Fruit fly (Drosophila melanogaster) whole organism, embryonic: ENCODE results near the gene Hecw.
A peak's percentile ranks its signal among the peaks of the same experiment; 100 is the strongest.

Source experiments
- Abd-B ChIP-seq: fragments of 200-800 bp; sonication (Bioruptor generic); optimal IDR thresholded peaks from 2 replicates; lab custom pipeline; 2018; ENCODE audit warnings: missing biosample characterization, mild to moderate bottlenecking, missing genetic modification characterization, moderate library complexity
- Ada2b ChIP-seq: fragments of 200-800 bp; sonication (Bioruptor generic); IDR thresholded peaks from 2 replicates; pipeline ENCODE4 v1.3.6; 2022; ENCODE audit warnings: missing biosample characterization, missing genetic modification characterization
- Asciz ChIP-seq: fragments of 200-800 bp; sonication (Bioruptor generic); optimal IDR thresholded peaks from 2 replicates; lab custom pipeline; 2017; ENCODE audit warnings: missing biosample characterization, mild to moderate bottlenecking, missing genetic modification characterization, missing genetic modification reagents
- CG11696 ChIP-seq: fragments of 200-800 bp; sonication (Bioruptor generic); IDR thresholded peaks from 2 replicates; pipeline ENCODE4 v1.3.6; 2022; ENCODE audit warnings: missing biosample characterization, missing genetic modification characterization
- CG13287 ChIP-seq: fragments of 200-800 bp; sonication (Bioruptor generic); IDR thresholded peaks from 2 replicates; pipeline ENCODE4 v1.3.6; 2022; ENCODE audit warnings: missing biosample characterization, missing genetic modification characterization; ENCODE audit not compliant: partially characterized antibody
- CG1529 ChIP-seq: fragments of 200-800 bp; sonication (Bioruptor generic); optimal IDR thresholded peaks from 3 replicates; lab custom pipeline; 2018; ENCODE audit warnings: missing biosample characterization, missing genetic modification characterization
- CG1602 ChIP-seq: fragments of 200-800 bp; sonication (Bioruptor generic); optimal IDR thresholded peaks from 3 replicates; lab custom pipeline; 2016; ENCODE audit warnings: missing biosample characterization, missing genetic modification characterization
- CG17361 ChIP-seq: fragments of 200-800 bp; sonication (Bioruptor generic); IDR thresholded peaks from 3 replicates; pipeline ENCODE4 v1.3.6; 2022; ENCODE audit warnings: missing biosample characterization, missing genetic modification characterization
- CG17829 ChIP-seq: fragments of 200-800 bp; optimal IDR thresholded peaks from 2 replicates; lab custom pipeline; 2019; ENCODE audit warnings: missing biosample characterization, mild to moderate bottlenecking, missing genetic modification characterization, moderate library complexity
- CG18619 ChIP-seq: fragments of 200-800 bp; sonication (Bioruptor generic); optimal IDR thresholded peaks from 3 replicates; lab custom pipeline; 2017; ENCODE audit warnings: missing biosample characterization, mild to moderate bottlenecking, missing genetic modification characterization
- CG2116 ChIP-seq: fragments of 200-800 bp; sonication (Bioruptor generic); optimal IDR thresholded peaks from 3 replicates; lab custom pipeline; 2018; ENCODE audit warnings: missing biosample characterization, mild to moderate bottlenecking, missing genetic modification characterization
- CG32532 ChIP-seq: fragments of 200-800 bp; sonication (Bioruptor generic); IDR thresholded peaks from 2 replicates; pipeline ENCODE4 v1.3.6; 2022; ENCODE audit warnings: missing biosample characterization, missing genetic modification characterization
- CG3847 ChIP-seq: fragments of 200-800 bp; sonication (Bioruptor generic); IDR thresholded peaks from 2 replicates; pipeline ENCODE4 v1.3.6; 2022; ENCODE audit warnings: missing biosample characterization, missing genetic modification characterization
- CG6765 ChIP-seq: fragments of 200-800 bp; sonication (Bioruptor generic); optimal IDR thresholded peaks from 3 replicates; lab custom pipeline; 2017; ENCODE audit warnings: missing biosample characterization, mild to moderate bottlenecking, missing genetic modification characterization
- CG7357 ChIP-seq: fragments of 200-800 bp; sonication (Bioruptor generic); IDR thresholded peaks from 3 replicates; pipeline ENCODE4 v1.3.6; 2022; ENCODE audit warnings: missing biosample characterization, missing genetic modification characterization
- CG8089 ChIP-seq: fragments of 200-800 bp; sonication (Bioruptor generic); optimal IDR thresholded peaks from 3 replicates; lab custom pipeline; 2016; ENCODE audit warnings: missing biosample characterization, missing genetic modification characterization
- CG8281 ChIP-seq: fragments of 200-800 bp; sonication (Bioruptor generic); optimal IDR thresholded peaks from 2 replicates; lab custom pipeline; 2018; ENCODE audit warnings: missing biosample characterization, mild to moderate bottlenecking, missing genetic modification characterization, moderate library complexity
- CG8359 ChIP-seq: fragments of 200-800 bp; sonication (Bioruptor generic); optimal IDR thresholded peaks from 2 replicates; lab custom pipeline; 2017; ENCODE audit warnings: missing biosample characterization, mild to moderate bottlenecking, missing genetic modification characterization, borderline replicate concordance
- CG8765 ChIP-seq: fragments of 200-800 bp; sonication (Bioruptor generic); IDR thresholded peaks from 2 replicates; pipeline ENCODE4 v1.3.6; 2022; ENCODE audit warnings: missing biosample characterization, missing genetic modification characterization
- CG9932 ChIP-seq: fragments of 200-800 bp; sonication (Bioruptor generic); IDR thresholded peaks from 2 replicates; pipeline ENCODE4 v1.3.6; 2022; ENCODE audit warnings: missing biosample characterization, missing genetic modification characterization
- Dek ChIP-seq: fragments of 200-800 bp; sonication (Bioruptor generic); optimal IDR thresholded peaks from 3 replicates; lab custom pipeline; 2019; ENCODE audit warnings: missing biosample characterization, mild to moderate bottlenecking, missing genetic modification characterization, moderate library complexity
- Dip3 ChIP-seq: fragments of 200-800 bp; sonication (Bioruptor generic); optimal IDR thresholded peaks from 3 replicates; lab custom pipeline; 2016; ENCODE audit warnings: missing biosample characterization, missing genetic modification characterization
- Fer1 ChIP-seq: fragments of 200-800 bp; sonication (Bioruptor generic); optimal IDR thresholded peaks from 2 replicates; lab custom pipeline; 2017; ENCODE audit warnings: missing biosample characterization, mild to moderate bottlenecking, missing genetic modification characterization
- H15 ChIP-seq: fragments of 200-800 bp; sonication (Bioruptor generic); IDR thresholded peaks from 3 replicates; pipeline ENCODE4 v1.3.6; 2022; ENCODE audit warnings: missing biosample characterization, missing genetic modification characterization
- HLH3B ChIP-seq: fragments of 200-800 bp; sonication (Bioruptor generic); IDR thresholded peaks from 2 replicates; pipeline ENCODE4 v1.3.6; 2022; ENCODE audit warnings: missing biosample characterization, missing genetic modification characterization
- HLHmδ ChIP-seq: fragments of 200-800 bp; sonication (Bioruptor generic); optimal IDR thresholded peaks from 2 replicates; lab custom pipeline; 2018; ENCODE audit warnings: missing biosample characterization, mild to moderate bottlenecking, missing genetic modification characterization, moderate library complexity
- Hey ChIP-seq: fragments of 200-800 bp; sonication (Bioruptor generic); optimal IDR thresholded peaks from 3 replicates; lab custom pipeline; 2018; ENCODE audit warnings: missing biosample characterization, mild to moderate bottlenecking, missing genetic modification characterization
- Hmr ChIP-seq: fragments of 200-800 bp; sonication (Bioruptor generic); optimal IDR thresholded peaks from 3 replicates; lab custom pipeline; 2017; ENCODE audit warnings: mild to moderate bottlenecking, missing biosample characterization, missing genetic modification reagents, missing genetic modification characterization
- NC2β ChIP-seq: fragments of 200-800 bp; sonication (Bioruptor generic); optimal IDR thresholded peaks from 2 replicates; lab custom pipeline; 2016; ENCODE audit warnings: missing biosample characterization, missing genetic modification characterization
- NfI ChIP-seq: fragments of 200-800 bp; sonication (Bioruptor generic); optimal IDR thresholded peaks from 3 replicates; lab custom pipeline; 2018; ENCODE audit warnings: missing biosample characterization, mild to moderate bottlenecking, missing genetic modification characterization, moderate library complexity
- PHDP ChIP-seq: fragments of 200-800 bp; sonication (Bioruptor generic); optimal IDR thresholded peaks from 3 replicates; lab custom pipeline; 2018; ENCODE audit warnings: missing biosample characterization, mild to moderate bottlenecking, missing genetic modification characterization, moderate library complexity
- Pdp1 ChIP-seq, 2 experiments: fragments of 200-800 bp; sonication (Bioruptor generic); optimal IDR thresholded peaks; 3 replicates each; lab custom pipeline; 2016; ENCODE audit warnings: missing biosample characterization in 2 of 2, missing genetic modification characterization in 2 of 2, mild to moderate bottlenecking in 1 of 2, moderate library complexity in 1 of 2
- Ravus ChIP-seq: fragments of 200-800 bp; sonication (Bioruptor generic); IDR thresholded peaks from 2 replicates; pipeline ENCODE4 v1.3.6; 2022; ENCODE audit warnings: missing biosample characterization, missing genetic modification characterization
- Tbp ChIP-seq: fragments of >200 bp; optimal IDR thresholded peaks from 2 replicates; lab custom pipeline; 2018; ENCODE audit warnings: missing biosample characterization, missing genetic modification characterization
- Xbp1 ChIP-seq: fragments of 200-800 bp; sonication (Bioruptor generic); optimal IDR thresholded peaks from 3 replicates; lab custom pipeline; 2016; ENCODE audit warnings: missing biosample characterization, mild to moderate bottlenecking, missing genetic modification characterization
- bcd ChIP-seq: fragments of 200-800 bp; sonication (Bioruptor generic); optimal IDR thresholded peaks from 2 replicates; lab custom pipeline; 2017; ENCODE audit warnings: missing biosample characterization, mild to moderate bottlenecking, missing genetic modification characterization
- ci ChIP-seq: fragments of 200-800 bp; sonication (Bioruptor generic); IDR thresholded peaks from 3 replicates; pipeline ENCODE4 v1.3.6; 2022; ENCODE audit warnings: missing biosample characterization, missing genetic modification characterization
- crol ChIP-seq: fragments of 200-800 bp; sonication (Bioruptor generic); IDR thresholded peaks from 2 replicates; pipeline ENCODE4 v1.3.6; 2022; ENCODE audit warnings: missing biosample characterization, missing genetic modification characterization
- dati ChIP-seq: fragments of 200-800 bp; sonication (Bioruptor generic); IDR thresholded peaks from 2 replicates; pipeline ENCODE4 v1.3.6; 2022; ENCODE audit warnings: missing biosample characterization, missing genetic modification characterization
- eyg ChIP-seq: fragments of 200-800 bp; sonication (Bioruptor generic); optimal IDR thresholded peaks from 3 replicates; lab custom pipeline; 2016; ENCODE audit warnings: missing biosample characterization, missing genetic modification characterization
- jing ChIP-seq: fragments of 200-800 bp; sonication (Bioruptor generic); optimal IDR thresholded peaks from 2 replicates; lab custom pipeline; 2018; ENCODE audit warnings: missing biosample characterization, mild to moderate bottlenecking, missing genetic modification characterization
- lab ChIP-seq: fragments of 200-800 bp; sonication (Bioruptor generic); optimal IDR thresholded peaks from 3 replicates; lab custom pipeline; 2017; ENCODE audit warnings: missing biosample characterization, missing genetic modification characterization, mild to moderate bottlenecking, moderate library complexity, missing genetic modification reagents
- pb ChIP-seq: fragments of 200-800 bp; sonication (Bioruptor generic); optimal IDR thresholded peaks from 3 replicates; lab custom pipeline; 2016; ENCODE audit warnings: missing biosample characterization, missing genetic modification characterization
- pho ChIP-seq: fragments of 200-800 bp; sonication (Bioruptor generic); optimal IDR thresholded peaks from 2 replicates; lab custom pipeline; 2016; ENCODE audit warnings: missing biosample characterization, missing genetic modification characterization
- sisA ChIP-seq: fragments of 200-800 bp; sonication (Bioruptor generic); IDR thresholded peaks from 2 replicates; pipeline ENCODE4 v1.3.6; 2022; ENCODE audit warnings: missing biosample characterization, missing genetic modification characterization
- tap ChIP-seq: fragments of 200-800 bp; optimal IDR thresholded peaks from 3 replicates; lab custom pipeline; 2019; ENCODE audit warnings: missing biosample characterization, mild to moderate bottlenecking, missing genetic modification characterization, moderate library complexity
- trem ChIP-seq: fragments of 200-800 bp; optimal IDR thresholded peaks from 3 replicates; lab custom pipeline; 2019; ENCODE audit warnings: missing biosample characterization, mild to moderate bottlenecking, missing genetic modification characterization, moderate library complexity
- unc-4 ChIP-seq: fragments of 200-800 bp; sonication (Bioruptor generic); IDR thresholded peaks from 2 replicates; pipeline ENCODE4 v1.3.6; 2022; ENCODE audit warnings: missing biosample characterization, missing genetic modification characterization; ENCODE audit not compliant: partially characterized antibody
- vnd ChIP-seq: fragments of 200-800 bp; sonication (Bioruptor generic); IDR thresholded peaks from 3 replicates; pipeline ENCODE4 v1.3.6; 2022; ENCODE audit warnings: missing biosample characterization, missing genetic modification characterization; ENCODE audit not compliant: partially characterized antibody
- wor ChIP-seq: fragments of 200-800 bp; sonication (Bioruptor generic); IDR thresholded peaks from 2 replicates; pipeline ENCODE4 v1.3.6; 2022; ENCODE audit warnings: missing biosample characterization, missing genetic modification characterization
- zfh2 ChIP-seq: fragments of 200-800 bp; sonication (Bioruptor generic); optimal IDR thresholded peaks from 2 replicates; lab custom pipeline; 2016; ENCODE audit warnings: missing biosample characterization, missing genetic modification characterization

Hecw gene

DNA sequence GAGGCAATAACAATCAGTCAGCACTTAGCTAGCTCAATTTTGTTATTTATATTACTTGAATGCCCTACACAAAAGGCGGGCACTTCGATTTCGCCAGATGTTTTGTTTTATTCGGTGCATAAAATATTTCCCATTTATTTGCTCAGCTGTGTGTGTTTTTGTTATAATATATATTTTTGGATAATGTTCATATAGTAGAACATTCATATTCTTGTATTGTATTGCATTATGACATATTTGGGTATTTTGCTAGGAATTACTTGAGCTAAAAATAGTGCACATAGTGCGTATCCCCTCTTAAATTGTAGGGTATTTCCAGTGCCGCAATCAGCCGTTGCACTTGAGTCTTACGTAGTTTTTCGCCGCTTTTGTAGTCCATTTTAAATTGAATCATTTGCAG is 18.8 kb upstream of the Hecw start (continued):
- TF ChIP-seq CG8359 (GFP tag; lab: Kevin White, UChicago) (no peak), CG32532 (GFP tag; lab: Robert Waterston, UW) (0 out of 2 replicates have a peak, but pooled peaks have one; percentile 33), CG9932 (GFP tag; lab: Robert Waterston, UW) (0 out of 2 replicates have a peak, but pooled peaks have one; percentile 21), HLHmδ (GFP tag; lab: Kevin White, UChicago) (no peak), vnd (GFP tag; lab: Robert Waterston, UW) (no peak), PHDP (tag; lab: Kevin White, UChicago) (peak; percentile 64), trem (tag; lab: Kevin White, UChicago) (no peak), H15 (0 out of 3 replicates have a peak, but pooled peaks have one; percentile 43), CG1529 (GFP tag; lab: Kevin White, UChicago) (no peak), NfI (GFP tag; lab: Kevin White, UChicago) (peak; percentile 34), CG6765 (GFP tag; lab: Kevin White, UChicago) (no peak), eyg (GFP tag; lab: Kevin White, UChicago) (no peak), CG13287 (GFP tag; lab: Robert Waterston, UW) (no peak), CG17361 (GFP tag; lab: Robert Waterston, UW) (peak; percentile 62), sisA (GFP tag; lab: Robert Waterston, UW) (0 out of 2 replicates have a peak, but pooled peaks have one; percentile 34), crol (GFP tag; lab: Robert Waterston, UW) (no peak), CG18619 (GFP tag; lab: Kevin White, UChicago) (peak; percentile 47), Tbp (no peak), CG8765 (no peak), CG2116 (GFP tag; lab: Kevin White, UChicago) (no peak), CG7357 (GFP tag; lab: Robert Waterston, UW) (0 out of 3 replicates have a peak, but pooled peaks have one; percentile 21), CG11696 (GFP tag; lab: Robert Waterston, UW) (no peak), Pdp1 (GFP tag; optimal IDR thresholded peaks at IDR 0.05; lab: Kevin White, UChicago) (peak; percentile 9 to 45), dati (no peak), jing (GFP tag; lab: Kevin White, UChicago) (no peak), CG3847 (GFP tag; lab: Robert Waterston, UW) (peak; percentile 48), CG17829 (tag; lab: Kevin White, UChicago) (peak; percentile 26), Xbp1 (GFP tag; lab: Kevin White, UChicago) (peak; percentile 57), Abd-B (GFP tag; lab: Kevin White, UChicago) (peak; percentile 31), Ada2b (GFP tag; lab: Robert Waterston, UW) (peak; percentile 29; the same call in 1 of the 2 replicates), Hey (tag; lab: Kevin White, UChicago) (no peak), pho (GFP tag; lab: Kevin White, UChicago) (no peak), ci (GFP tag; lab: Robert Waterston, UW) (no peak), zfh2 (GFP tag; lab: Kevin White, UChicago) (peak; percentile 20), CG8281 (tag; lab: Kevin White, UChicago) (no peak), unc-4 (GFP tag; lab: Robert Waterston, UW) (no peak), Dek (peak; percentile 28), Hmr (GFP tag; lab: Kevin White, UChicago) (peak; percentile 30), NC2β (GFP tag; lab: Kevin White, UChicago) (no peak), wor (GFP tag; lab: Robert Waterston, UW) (no peak), lab (GFP tag; lab: Kevin White, UChicago) (peak; percentile 72), CG8089 (GFP tag; lab: Kevin White, UChicago) (no peak), Dip3 (GFP tag; lab: Kevin White, UChicago) (peak; percentile 22), bcd (peak; percentile 48), CG1602 (no peak), HLH3B (no peak), Ravus (GFP tag; lab: Robert Waterston, UW) (no peak), Fer1 (GFP tag; lab: Kevin White, UChicago) (peak; percentile 63), pb (GFP tag; lab: Kevin White, UChicago) (no peak), tap (tag; lab: Kevin White, UChicago) (peak; percentile 54), Asciz (peak; percentile 51)
